Fruit fly (Drosophila melanogaster): ENCODE data around the gene Kat60.

DNA sequence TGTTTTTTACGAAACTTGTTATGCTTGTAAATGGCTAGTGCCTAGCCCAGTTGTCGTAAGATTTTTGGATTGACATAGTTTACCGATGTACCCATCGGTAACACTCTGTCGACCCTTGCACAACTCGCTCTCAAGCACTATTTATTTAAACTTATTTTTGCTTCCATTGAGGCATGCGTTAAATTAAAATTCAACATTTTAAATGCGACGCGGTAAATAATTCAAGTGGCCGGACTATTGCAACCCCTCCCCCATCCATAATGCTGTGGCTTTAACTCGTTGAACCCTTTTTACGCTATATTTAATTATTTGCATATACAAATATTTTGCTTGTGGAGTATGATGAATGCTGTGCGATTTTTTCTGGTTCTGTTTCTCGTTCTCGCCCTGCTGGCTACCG, 17.3 kb upstream of the Kat60 start:
- no peak for TF ChIP-seq ttk (optimal IDR thresholded peaks at IDR 0.05)
- TF ChIP-seq insv (optimal IDR thresholded peaks at IDR 0.05), result no peak

Measured in Kc167 (cell line).